Worm (Caenorhabditis elegans): ENCODE measurements around the gene F19G12.4.

The F19G12.4 gene

DNA sequence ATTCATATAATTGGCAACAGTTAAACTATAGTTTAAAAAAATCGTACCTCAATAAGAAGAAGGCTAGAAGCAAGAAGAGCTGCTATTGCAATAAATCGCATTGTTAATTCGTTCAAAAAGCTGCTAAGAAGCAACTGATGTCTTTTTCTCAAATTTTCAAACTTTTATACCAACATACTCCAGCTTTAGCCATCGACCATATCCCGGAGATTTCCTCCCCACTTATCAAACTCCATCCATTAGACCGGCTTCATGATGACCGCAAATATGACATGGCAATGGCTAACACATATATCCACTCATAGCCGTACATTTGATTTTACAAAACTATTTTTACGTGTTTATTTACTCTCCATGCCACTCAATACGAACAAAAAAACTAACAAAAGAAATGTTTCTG is 6.6 kb upstream of the F19G12.4 start, which contains the start of gene abu-2:
Gene abu-2, minus strand, starts transcription at position 101 of the 400 bp plus-strand sequence.
- TF ChIP-seq ZK185.1 (tag; optimal IDR thresholded peaks at IDR 0.05; ENCODE audit: poor library complexity, severe bottlenecking) (no peak), hmg-1.2 (GFP tag; IDR thresholded peaks at IDR 0.05) (no peak), mcd-1 (GFP tag; IDR thresholded peaks at IDR 0.05) (no peak), ekl-4 (GFP tag; IDR thresholded peaks at IDR 0.05) (no peak), gei-17 (GFP tag; optimal IDR thresholded peaks at IDR 0.05) (no peak), chd-7 (tag; optimal IDR thresholded peaks at IDR 0.05) (no peak), nfya-1 (tag; optimal IDR thresholded peaks at IDR 0.05; ENCODE audit: borderline replicate concordance, insufficient read depth) (no peak), K12H6.12 (tag; optimal IDR thresholded peaks at IDR 0.05) (no peak), sea-2 (GFP tag; IDR thresholded peaks at IDR 0.05) (no peak), nhr-179 (tag; optimal IDR thresholded peaks at IDR 0.05) (no peak), ceh-79 (tag; optimal IDR thresholded peaks at IDR 0.05) (no peak), let-526 (GFP tag; IDR thresholded peaks at IDR 0.05) (no peak), T26A5.8 (tag; optimal IDR thresholded peaks at IDR 0.05) (no peak), F33H1.4 (GFP tag; IDR thresholded peaks at IDR 0.05) (no peak), lag-1 (GFP tag; IDR thresholded peaks at IDR 0.05) (no peak), rcor-1 (GFP tag; IDR thresholded peaks at IDR 0.05) (no peak)

DNA sequence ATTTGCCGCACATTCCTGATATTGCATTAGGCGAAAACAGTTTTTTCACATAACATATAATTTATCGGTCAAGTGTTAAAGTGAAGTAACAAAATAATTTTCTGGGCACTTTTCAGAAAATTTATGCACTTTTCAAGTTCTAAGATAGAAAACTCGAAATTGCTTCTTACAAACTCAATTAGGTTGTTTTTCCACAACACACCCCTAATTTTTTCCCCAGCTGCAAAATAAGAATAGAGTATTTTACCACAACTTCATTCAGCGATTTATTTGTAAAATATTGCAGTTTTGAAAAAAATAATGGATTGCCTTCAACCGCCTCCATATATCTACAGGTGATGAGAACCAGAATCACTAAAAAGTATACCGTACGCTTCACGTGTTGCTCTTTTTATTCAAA is 4.3 kb upstream of the F19G12.4 start, which contains the start of gene srh-19:
Gene srh-19, plus strand, starts transcription at position 301 of the 400 bp plus-strand sequence.
- no peak for TF ChIP-seq attf-6 (GFP tag; IDR thresholded peaks at IDR 0.05)
- TF ChIP-seq B0261.1 (tag; optimal IDR thresholded peaks at IDR 0.05): no peak
- no peak for TF ChIP-seq K11D2.4 (GFP tag; IDR thresholded peaks at IDR 0.05)
- TF ChIP-seq sptf-2 (GFP tag; optimal IDR thresholded peaks at IDR 0.05): no peak
- no peak for TF ChIP-seq sdz-38 (tag; optimal IDR thresholded peaks at IDR 0.05)
- TF ChIP-seq F49E8.2 (tag; optimal IDR thresholded peaks at IDR 0.05; ENCODE audit: insufficient read depth): no peak
- no peak for TF ChIP-seq nhr-27 (tag; optimal IDR thresholded peaks at IDR 0.05)
- TF ChIP-seq gei-17 (GFP tag; optimal IDR thresholded peaks at IDR 0.05): no peak

DNA sequence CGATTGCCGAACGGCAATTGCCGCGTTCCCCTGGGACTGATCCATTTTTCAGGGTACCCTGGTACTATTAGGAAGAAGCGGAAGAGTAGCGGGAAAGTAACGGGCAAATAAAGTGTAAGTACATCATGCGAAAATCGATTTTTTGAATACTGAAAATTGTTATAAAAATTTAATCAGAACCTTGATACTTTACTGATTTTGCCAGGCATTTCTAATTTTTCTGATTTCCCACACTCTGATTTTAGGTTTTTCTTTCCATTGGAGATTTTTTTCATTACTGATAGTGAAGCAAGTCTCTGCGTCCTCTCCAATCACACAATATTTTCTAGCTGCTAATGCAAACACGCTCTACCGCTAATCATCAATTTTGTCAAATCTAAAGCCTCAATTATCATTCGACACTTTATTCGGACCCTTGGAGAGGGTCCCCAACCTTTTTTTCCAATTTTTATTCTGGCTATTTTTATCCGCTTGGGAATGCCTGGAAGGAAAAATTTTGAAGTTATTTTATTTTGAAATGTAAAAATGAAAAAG is 2.1 kb downstream of the F19G12.4 start, which contains the start of gene F19G12.9:
Gene F19G12.9, plus strand, starts transcription at position 51 of the 534 bp plus-strand sequence.
- TF ChIP-seq rec-8 (tag; optimal IDR thresholded peaks at IDR 0.05) (no peak), mes-4 (tag; optimal IDR thresholded peaks at IDR 0.05) (no peak), hmg-1.2 (GFP tag; IDR thresholded peaks at IDR 0.05) (peak; percentile 58), ztf-28 (GFP tag; IDR thresholded peaks at IDR 0.05) (no peak), mxl-1 (tag; optimal IDR thresholded peaks at IDR 0.05) (no peak), madf-3 (GFP tag; IDR thresholded peaks at IDR 0.05) (no peak), F10E7.11 (tag; optimal IDR thresholded peaks at IDR 0.05) (no peak), hrde-1 (tag; optimal IDR thresholded peaks at IDR 0.05; ENCODE audit: borderline replicate concordance) (no peak), mcd-1 (GFP tag; IDR thresholded peaks at IDR 0.05) (peak; percentile 84), F57A8.1 (GFP tag; optimal IDR thresholded peaks at IDR 0.05) (no peak), hlh-26 (GFP tag; conservative IDR thresholded peaks at IDR 0.05) (no peak), bed-1 (GFP tag; IDR thresholded peaks at IDR 0.05) (no peak), K11D2.4 (GFP tag; IDR thresholded peaks at IDR 0.05) (no peak), snpc-1.1 (tag; optimal IDR thresholded peaks at IDR 0.05; ENCODE audit: insufficient read depth) (no peak), B0261.1 (tag; optimal IDR thresholded peaks at IDR 0.05) (no peak), ztf-3 (GFP tag; optimal IDR thresholded peaks at IDR 0.05) (no peak), nhr-80 (tag; optimal IDR thresholded peaks at IDR 0.05) (peak; percentile 9), nfyb-1 (GFP tag; IDR thresholded peaks at IDR 0.05) (no peak), sptf-2 (GFP tag; optimal IDR thresholded peaks at IDR 0.05) (no peak), ccch-3 (GFP tag; optimal IDR thresholded peaks at IDR 0.05) (no peak), nfya-1 (tag; optimal IDR thresholded peaks at IDR 0.05; ENCODE audit: borderline replicate concordance, insufficient read depth) (no peak), ztf-25 (GFP tag; IDR thresholded peaks at IDR 0.05) (no peak), Y53G8AR.9 (GFP tag; conservative IDR thresholded peaks at IDR 0.05) (no peak), ztf-6 (GFP tag; IDR thresholded peaks at IDR 0.05) (no peak), sdz-38 (tag; optimal IDR thresholded peaks at IDR 0.05) (no peak)
